Fruit fly (Drosophila melanogaster): Measurements from ENCODE around the gene ksr.

The ksr gene

dm6 chr3R:5502646-5503045, 18.9 kb upstream of the ksr start, which contains the start of gene NKCC:
TSS of gene NKCC (minus strand) at chr3R:5502702.
- TF ChIP-seq insv (optimal IDR thresholded peaks at IDR 0.05) (no peak), Myc (optimal IDR thresholded peaks at IDR 0.05) (no peak), Sin3A (optimal IDR thresholded peaks at IDR 0.05) (no peak), psq (optimal IDR thresholded peaks at IDR 0.05) (no peak), h (optimal IDR thresholded peaks at IDR 0.05) (no peak), ttk (optimal IDR thresholded peaks at IDR 0.05) (no peak)

- no peak for TF ChIP-seq h (optimal IDR thresholded peaks at IDR 0.05)
- no peak for TF ChIP-seq Myc (optimal IDR thresholded peaks at IDR 0.05)
- no peak for TF ChIP-seq psq (optimal IDR thresholded peaks at IDR 0.05)
These were observed 13.9 kb upstream of the ksr start for dm6 chr3R:5497600-5497999.

- TF ChIP-seq psq (optimal IDR thresholded peaks at IDR 0.05) (no peak), Sin3A (optimal IDR thresholded peaks at IDR 0.05) (no peak), h (optimal IDR thresholded peaks at IDR 0.05) (no peak), Myc (optimal IDR thresholded peaks at IDR 0.05) (no peak), ttk (optimal IDR thresholded peaks at IDR 0.05) (no peak), insv (optimal IDR thresholded peaks at IDR 0.05) (no peak)
These were observed 1.6 kb upstream of the ksr start, which contains the start of gene CG31550 for dm6 chr3R:5485295-5485718. TSS of gene CG31550 (plus strand) at chr3R:5485543.

- TF ChIP-seq ttk (optimal IDR thresholded peaks at IDR 0.05) (peak; percentile 92), Myc (optimal IDR thresholded peaks at IDR 0.05) (no peak)
These were observed 916 bp downstream of the ksr start for dm6 chr3R:5482790-5483189.

- no peak for TF ChIP-seq psq (optimal IDR thresholded peaks at IDR 0.05)
- TF ChIP-seq insv (optimal IDR thresholded peaks at IDR 0.05) = no peak
- no peak for TF ChIP-seq ttk (optimal IDR thresholded peaks at IDR 0.05)
- TF ChIP-seq h (optimal IDR thresholded peaks at IDR 0.05) = no peak
- no peak for TF ChIP-seq Sin3A (optimal IDR thresholded peaks at IDR 0.05)
- no peak for TF ChIP-seq Myc (optimal IDR thresholded peaks at IDR 0.05)
These were observed 9.2 kb downstream of the ksr start, which contains the start of the genes CG45100, HDAC3 and Hcs for dm6 chr3R:5474551-5474950. TSS of gene CG45100 (minus strand) at chr3R:5474600. TSS of gene HDAC3 (minus strand) at chr3R:5474600. TSS of gene Hcs (plus strand) at chr3R:5474899.

- TF ChIP-seq insv (optimal IDR thresholded peaks at IDR 0.05) (no peak), h (optimal IDR thresholded peaks at IDR 0.05) (no peak), Myc (optimal IDR thresholded peaks at IDR 0.05) (no peak), ttk (optimal IDR thresholded peaks at IDR 0.05) (no peak), Sin3A (optimal IDR thresholded peaks at IDR 0.05) (no peak), psq (optimal IDR thresholded peaks at IDR 0.05) (no peak)
These were observed 13.0 kb downstream of the ksr start, which contains the start of the genes mRpL44 and Snr1 for dm6 chr3R:5470586-5471283. TSS of gene mRpL44 (minus strand) at chr3R:5470636. TSS of gene Snr1 (plus strand) at chr3R:5470926.

dm6 chr3R:5467619-5468018, 16.1 kb downstream of the ksr start, which contains the start of gene POLDIP2:
TSS of gene POLDIP2 (plus strand) at chr3R:5467778.
- TF ChIP-seq Sin3A (optimal IDR thresholded peaks at IDR 0.05) (no peak), h (optimal IDR thresholded peaks at IDR 0.05) (no peak), insv (optimal IDR thresholded peaks at IDR 0.05) (no peak), Myc (optimal IDR thresholded peaks at IDR 0.05) (no peak), ttk (optimal IDR thresholded peaks at IDR 0.05) (no peak), psq (optimal IDR thresholded peaks at IDR 0.05) (no peak)

- TF ChIP-seq Myc (optimal IDR thresholded peaks at IDR 0.05) = no peak
- no peak for TF ChIP-seq Sin3A (optimal IDR thresholded peaks at IDR 0.05)
- no peak for TF ChIP-seq psq (optimal IDR thresholded peaks at IDR 0.05)
- TF ChIP-seq insv (optimal IDR thresholded peaks at IDR 0.05) = no peak
- no peak for TF ChIP-seq ttk (optimal IDR thresholded peaks at IDR 0.05)
- TF ChIP-seq h (optimal IDR thresholded peaks at IDR 0.05) = no peak
These were observed 16.8 kb downstream of the ksr start, which contains the start of gene RpL35A for dm6 chr3R:5466875-5467274. TSS of gene RpL35A (minus strand) at chr3R:5467101.

dm6 chr3R:5464481-5464880, 19.2 kb downstream of the ksr start, which contains the start of gene PEK:
TSS of gene PEK (minus strand) at chr3R:5464753.
- TF ChIP-seq psq (optimal IDR thresholded peaks at IDR 0.05) (no peak), insv (optimal IDR thresholded peaks at IDR 0.05) (no peak), h (optimal IDR thresholded peaks at IDR 0.05) (no peak), Myc (optimal IDR thresholded peaks at IDR 0.05) (no peak), Sin3A (optimal IDR thresholded peaks at IDR 0.05) (no peak), ttk (optimal IDR thresholded peaks at IDR 0.05) (no peak)

- TF ChIP-seq h (optimal IDR thresholded peaks at IDR 0.05) = no peak
- no peak for TF ChIP-seq insv (optimal IDR thresholded peaks at IDR 0.05)
- no peak for TF ChIP-seq ttk (optimal IDR thresholded peaks at IDR 0.05)
- no peak for TF ChIP-seq Myc (optimal IDR thresholded peaks at IDR 0.05)
- TF ChIP-seq psq (optimal IDR thresholded peaks at IDR 0.05) = no peak
- TF ChIP-seq Sin3A (optimal IDR thresholded peaks at IDR 0.05) = no peak
These were observed 20.3 kb downstream of the ksr start for dm6 chr3R:5463199-5463949.

- TF ChIP-seq insv (optimal IDR thresholded peaks at IDR 0.05) = no peak
- TF ChIP-seq Myc (optimal IDR thresholded peaks at IDR 0.05) = no peak
- TF ChIP-seq psq (optimal IDR thresholded peaks at IDR 0.05) = no peak
- no peak for TF ChIP-seq h (optimal IDR thresholded peaks at IDR 0.05)
- TF ChIP-seq Sin3A (optimal IDR thresholded peaks at IDR 0.05) = no peak
- TF ChIP-seq ttk (optimal IDR thresholded peaks at IDR 0.05) = no peak
These were observed 25.1 kb downstream of the ksr start for dm6 chr3R:5458627-5459026.

- no peak for TF ChIP-seq insv (optimal IDR thresholded peaks at IDR 0.05)
- no peak for TF ChIP-seq Myc (optimal IDR thresholded peaks at IDR 0.05)
- TF ChIP-seq h (optimal IDR thresholded peaks at IDR 0.05) = no peak
- no peak for TF ChIP-seq Sin3A (optimal IDR thresholded peaks at IDR 0.05)
- no peak for TF ChIP-seq psq (optimal IDR thresholded peaks at IDR 0.05)
- TF ChIP-seq ttk (optimal IDR thresholded peaks at IDR 0.05) = no peak
These were observed 29.4 kb downstream of the ksr start for dm6 chr3R:5454334-5454733.

All from Kc167 (cell line).